Fruit fly (Drosophila melanogaster) whole organism: ENCODE data around the gene srl.

Source experiments
- CG8478 ChIP-seq: fragments of >200 bp; optimal IDR thresholded peaks from 2 replicates; lab custom pipeline; 2018; ENCODE audit warnings: inconsistent platforms
- Dll ChIP-seq: fragments of >200 bp; optimal IDR thresholded peaks from 2 replicates; lab custom pipeline; 2017
- EcR ChIP-seq, 2 experiments: fragments of >200 bp; optimal IDR thresholded peaks; 2 replicates each; lab custom pipeline; 2017; ENCODE audit warnings: missing biosample characterization in 2 of 2, missing genetic modification characterization in 2 of 2, missing genetic modification reagents in 2 of 2
- pan ChIP-seq: fragments of >200 bp; optimal IDR thresholded peaks from 2 replicates; lab custom pipeline; 2017
- psq ChIP-seq: fragments of >200 bp; optimal IDR thresholded peaks from 2 replicates; lab custom pipeline; 2017
- usp ChIP-seq: fragments of >200 bp; optimal IDR thresholded peaks from 2 replicates; lab custom pipeline; 2017; ENCODE audit warnings: missing biosample characterization, missing genetic modification characterization, mixed read lengths

The srl gene

dm6 chr3R:4394117-4394516, 35.0 kb downstream of the srl start, which contains the start of gene CG34112:
TSS of gene CG34112 (minus strand) at chr3R:4394259.
- no peak for TF ChIP-seq pan (lab: Kevin White, UChicago)
- no peak for TF ChIP-seq Dll

DNA sequence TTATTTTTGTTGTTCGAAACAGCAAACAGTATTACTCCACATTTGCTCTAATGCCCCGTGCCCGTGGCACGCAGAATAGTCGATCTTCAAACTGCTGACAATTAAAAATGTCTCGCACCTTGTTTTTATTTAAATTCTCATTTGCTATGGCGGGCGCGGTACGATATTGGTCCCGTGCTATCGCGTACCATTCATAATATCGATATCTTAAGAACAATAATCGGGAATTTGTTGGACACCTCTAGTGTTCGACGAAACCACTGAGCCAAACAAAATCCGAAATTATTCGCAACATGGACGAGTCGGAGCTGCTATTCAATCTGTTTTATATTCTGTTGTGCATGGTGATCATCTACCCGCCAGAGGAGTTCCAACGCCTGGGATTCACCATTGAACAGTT, 39.0 kb downstream of the srl start, which contains the start of gene CG14646:
Gene CG14646 (plus strand): TSS at position 234 of the 400 bp plus-strand sequence.
- TF ChIP-seq psq (lab: Kevin White, UChicago) (no peak), Dll (no peak), pan (lab: Kevin White, UChicago) (no peak), usp (no peak)

- TF ChIP-seq usp = no peak
- TF ChIP-seq EcR (GFP tag; optimal IDR thresholded peaks at IDR 0.05; lab: Kevin White, UChicago) = no peak
- no peak for TF ChIP-seq pan (lab: Kevin White, UChicago)
- no peak for TF ChIP-seq CG8478
- TF ChIP-seq psq (lab: Kevin White, UChicago) = no peak
- TF ChIP-seq Dll = no peak
These were observed 41.6 kb downstream of the srl start, which contains the start of gene tub for dm6 chr3R:4387490-4387889. TSS of gene tub (plus strand) at chr3R:4387742.

DNA sequence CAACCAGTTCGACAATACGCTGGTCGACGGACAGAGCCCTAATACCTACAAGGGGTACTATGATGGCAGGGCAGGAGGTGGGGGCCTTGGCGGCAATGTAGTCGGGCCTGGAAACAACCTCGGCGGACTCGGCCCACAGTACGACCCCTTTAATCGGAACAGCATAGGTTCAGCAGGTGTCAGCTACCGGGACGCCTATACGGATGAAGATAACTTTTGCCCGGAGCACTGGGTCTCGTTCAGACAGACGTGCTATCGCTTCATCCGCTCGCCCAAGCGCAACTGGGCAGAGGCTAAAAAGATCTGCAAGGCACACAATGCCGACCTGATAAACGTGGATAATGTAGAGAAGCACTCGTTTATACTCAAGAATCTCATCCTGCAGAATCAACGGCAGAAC, 47.0 kb downstream of the srl start:
- TF ChIP-seq EcR (GFP tag; optimal IDR thresholded peaks at IDR 0.05; lab: Kevin White, UChicago) (no peak), Dll (no peak), usp (no peak), CG8478 (no peak), psq (lab: Kevin White, UChicago) (no peak), pan (lab: Kevin White, UChicago) (no peak)

DNA sequence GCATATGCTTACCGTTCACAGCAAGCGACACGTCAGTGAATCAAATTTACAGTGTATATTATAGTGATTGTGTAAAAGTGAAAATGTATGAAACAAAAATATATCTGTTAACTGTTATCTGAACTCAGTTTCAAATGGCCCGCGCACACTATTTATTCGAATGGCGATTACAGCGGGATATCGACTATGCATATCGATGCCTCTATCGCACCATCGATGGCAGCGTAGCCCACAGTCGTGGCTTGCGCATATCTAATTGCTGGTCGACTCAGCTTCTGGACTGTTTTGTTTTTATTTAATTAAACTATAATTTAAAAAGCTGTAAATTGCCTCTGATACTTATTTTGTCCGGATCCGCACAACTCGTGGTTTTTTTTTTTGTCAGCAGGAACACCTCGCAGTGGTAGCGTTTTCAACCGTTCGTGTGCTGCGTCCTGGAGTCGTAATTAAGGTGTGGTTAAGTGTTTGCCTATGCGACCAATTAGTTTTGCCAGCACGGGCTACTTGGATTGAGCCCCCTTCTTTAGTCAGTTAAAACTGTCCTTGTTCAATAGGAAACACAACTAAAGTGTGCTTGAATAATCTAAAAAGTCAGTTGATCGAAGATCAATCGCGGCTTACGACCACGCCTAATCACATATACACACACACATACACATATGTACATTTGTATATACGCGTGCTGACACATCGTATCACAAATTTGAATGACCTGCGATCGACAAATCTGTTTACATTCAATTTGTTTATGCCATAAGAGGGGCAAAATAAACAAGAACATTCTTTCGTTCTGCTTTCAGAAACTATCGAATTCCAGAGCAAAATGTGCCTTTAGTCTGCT, 47.8 kb downstream of the srl start, which contains the start of gene Cont:
Gene Cont (plus strand): TSS at position 228 of the 841 bp plus-strand sequence.
- TF ChIP-seq Dll = no peak
- TF ChIP-seq CG8478 = no peak
- TF ChIP-seq pan (lab: Kevin White, UChicago) = no peak
- no peak for TF ChIP-seq psq (lab: Kevin White, UChicago)
- no peak for TF ChIP-seq EcR (GFP tag; optimal IDR thresholded peaks at IDR 0.05; lab: Kevin White, UChicago)
- TF ChIP-seq usp = no peak

DNA sequence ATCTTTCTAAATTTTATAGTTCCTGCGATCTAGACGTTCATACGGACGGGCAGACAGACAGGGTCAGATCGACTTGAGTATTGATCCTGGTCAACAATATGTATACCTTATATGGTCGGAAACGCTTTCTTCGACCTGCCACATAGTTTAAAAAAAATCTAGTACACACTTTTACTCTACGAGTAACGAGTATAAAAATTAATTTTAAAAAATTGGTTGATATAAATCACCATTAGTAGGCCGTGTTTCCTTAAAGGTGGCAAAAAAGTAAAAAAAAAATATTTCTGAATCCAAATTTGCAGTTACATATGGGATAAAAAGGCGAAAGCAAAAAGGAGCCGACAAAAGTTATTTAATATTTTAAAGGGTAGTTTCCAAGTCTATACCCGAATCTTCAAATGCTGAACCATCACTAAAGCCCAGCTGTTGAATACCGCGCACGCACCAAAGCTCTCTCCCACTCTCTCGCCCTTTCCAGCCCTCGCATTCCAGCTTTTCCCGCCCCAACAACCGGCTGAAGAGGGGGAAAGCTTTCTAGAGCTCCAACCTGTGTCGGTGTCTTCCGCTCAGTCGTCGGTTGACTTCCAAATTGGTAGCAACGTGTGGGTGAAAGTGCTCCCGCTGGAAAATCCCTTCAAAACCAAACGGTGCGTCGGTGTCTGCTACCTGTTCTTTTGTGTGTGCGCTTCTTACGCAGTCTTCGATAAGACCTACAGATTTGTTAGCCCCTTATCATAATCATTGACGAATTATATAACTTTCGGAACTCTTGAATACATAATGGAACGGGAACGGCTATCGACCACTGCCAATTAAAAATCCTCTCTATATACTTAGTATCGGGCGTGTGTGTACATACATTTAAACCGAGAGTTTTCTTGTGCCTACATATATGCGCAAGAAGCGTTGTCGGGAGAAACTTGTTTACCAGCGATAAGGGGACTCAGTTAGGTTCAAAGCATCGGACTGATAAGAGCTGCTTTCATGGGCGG, 50.5 kb downstream of the srl start, which contains the start of gene Sfxn1-3:
Gene Sfxn1-3 (plus strand): TSS at position 238 of the 992 bp plus-strand sequence.
- no peak for TF ChIP-seq psq (lab: Kevin White, UChicago)
- no peak for TF ChIP-seq usp
- peak; percentile 74 for TF ChIP-seq pan (lab: Kevin White, UChicago)
- no peak for TF ChIP-seq EcR (GFP tag; optimal IDR thresholded peaks at IDR 0.05; lab: Kevin White, UChicago)
- TF ChIP-seq Dll = no peak
- no peak for TF ChIP-seq CG8478
